Worm (Caenorhabditis elegans): Measurements from ENCODE around the gene Y57A10B.7.

ce11 chrII:12373921-12374320 lies 19.7 kb downstream of the Y57A10B.7 start:
- TF ChIP-seq snpc-3.4 (tag; optimal IDR thresholded peaks at IDR 0.05) (no peak), K12H6.12 (tag; optimal IDR thresholded peaks at IDR 0.05) (no peak), athp-1 (tag; optimal IDR thresholded peaks at IDR 0.05) (no peak), unc-62 (GFP tag; optimal IDR thresholded peaks at IDR 0.05) (no peak), lin-35 (GFP tag; optimal IDR thresholded peaks at IDR 0.05) (no peak), dpl-1 (GFP tag; optimal IDR thresholded peaks at IDR 0.05) (no peak), ceh-27 (GFP tag; optimal IDR thresholded peaks at IDR 0.05) (no peak)

All from whole organism, young adult.